Worm (Caenorhabditis elegans): ENCODE measurements around the gene C44B7.7.

DNA sequence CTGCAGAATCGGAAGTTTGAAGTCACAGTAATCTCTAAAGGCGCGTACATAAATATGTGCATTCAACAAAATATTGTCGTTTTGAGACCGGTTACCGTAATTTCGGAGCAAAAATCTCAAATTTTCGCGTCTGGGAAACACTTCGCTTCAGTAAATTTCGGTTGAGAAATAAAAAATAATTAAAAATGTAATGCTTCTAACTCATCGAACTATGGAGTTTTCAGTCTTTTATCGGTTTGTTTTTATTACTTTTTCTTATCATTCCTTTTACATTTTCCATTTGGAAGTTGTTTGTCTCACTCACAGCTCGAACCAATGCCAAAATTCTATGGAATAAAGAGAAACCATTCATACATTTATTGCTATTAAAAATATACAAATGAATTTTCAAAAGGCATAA, 8.2 kb upstream of the C44B7.7 start:
- TF ChIP-seq fos-1 (tag; optimal IDR thresholded peaks at IDR 0.05) (no peak), jun-1 (tag; optimal IDR thresholded peaks at IDR 0.05) (peak; percentile 10), nhr-237 (tag; optimal IDR thresholded peaks at IDR 0.05) (no peak), egl-27 (tag; optimal IDR thresholded peaks at IDR 0.05) (no peak), snpc-4 (tag; optimal IDR thresholded peaks at IDR 0.05) (no peak), nhr-11 (tag; optimal IDR thresholded peaks at IDR 0.05) (no peak)

Data from whole organism, L3 larva.